Fruit fly (Drosophila melanogaster) S2 (cell line): ENCODE results near the gene CG14017.

Experiments
- CG8478 ChIP-seq: fragments of >200 bp; optimal IDR thresholded peaks from 2 replicates; lab custom pipeline; 2018
- CTCF ChIP-seq, 2 experiments: fragments of >200 bp; optimal IDR thresholded peaks; 2 replicates each; lab custom pipeline; 2018

DNA sequence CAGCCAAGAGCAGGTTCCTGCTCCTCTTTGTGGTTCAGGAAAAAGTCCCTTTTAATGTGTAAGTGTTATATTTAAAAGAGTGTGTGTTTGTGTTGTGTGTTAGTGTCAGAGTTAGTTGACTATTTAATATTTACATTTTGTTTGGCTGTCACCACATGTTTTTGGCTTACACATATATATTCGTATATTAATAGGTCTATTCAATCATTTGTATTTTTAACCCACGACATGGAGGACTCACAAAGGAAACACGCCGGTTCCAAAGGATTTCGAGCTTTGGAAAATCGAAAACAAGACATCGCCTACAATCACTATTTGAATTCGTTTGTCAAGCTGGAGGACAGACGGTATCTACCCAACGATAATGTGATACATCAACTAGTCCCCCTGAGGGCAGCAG, at the start of gene CG14017, which contains the start of gene CG14013:
- TF ChIP-seq CTCF (optimal IDR thresholded peaks at IDR 0.05; lab: Kevin White, UChicago) (no peak), CG8478 (lab: Kevin White, UChicago) (no peak)
